Worm (Caenorhabditis elegans) whole organism, L3 larva: ENCODE measurements around the gene F57C12.6.

Experiments
- fos-1 ChIP-seq: fragments of 150-350 bp; optimal IDR thresholded peaks from 2 replicates; lab custom pipeline; 2014; ENCODE audit warnings: missing biosample characterization, missing genetic modification characterization
- nhr-23 ChIP-seq: fragments of 150-350 bp; optimal IDR thresholded peaks from 2 replicates; lab custom pipeline; 2014; ENCODE audit warnings: missing biosample characterization, missing genetic modification reagents, missing genetic modification characterization

- TF ChIP-seq nhr-23 (tag; lab: Kevin White, UChicago) (no peak), fos-1 (tag; lab: Kevin White, UChicago) (no peak)
Observed at ce11 chrX:585598-586217, 31.9 kb upstream of the F57C12.6 start.
